Fruit fly (Drosophila melanogaster) whole organism, adult: ENCODE results near the gene CG31219.

ENCODE experiments used
- CG14711 ChIP-seq: fragments of 200-800 bp; sonication (Bioruptor generic); optimal IDR thresholded peaks from 2 replicates; lab custom pipeline; 2018; ENCODE audit warnings: missing biosample characterization, mild to moderate bottlenecking, missing genetic modification characterization, moderate library complexity
- CG1620 ChIP-seq: fragments of 200-800 bp; sonication (Bioruptor generic); optimal IDR thresholded peaks from 2 replicates; lab custom pipeline; 2016; ENCODE audit warnings: missing biosample characterization, missing genetic modification characterization
- CG5204 ChIP-seq: fragments of 200-800 bp; sonication (Bioruptor generic); optimal IDR thresholded peaks from 2 replicates; lab custom pipeline; 2016; ENCODE audit warnings: missing biosample characterization, missing genetic modification characterization
- CG7045 ChIP-seq: fragments of 200-800 bp; sonication (Bioruptor generic); optimal IDR thresholded peaks from 2 replicates; lab custom pipeline; 2017; ENCODE audit warnings: missing biosample characterization, mild to moderate bottlenecking, missing genetic modification characterization
- Clk ChIP-seq: fragments of 200-800 bp; sonication (Bioruptor generic); optimal IDR thresholded peaks from 2 replicates; lab custom pipeline; 2017; ENCODE audit warnings: missing biosample characterization, missing genetic modification characterization
- Hr96 ChIP-seq: fragments of 200-800 bp; sonication (Bioruptor generic); optimal IDR thresholded peaks from 2 replicates; lab custom pipeline; 2016; ENCODE audit warnings: missing biosample characterization, missing genetic modification characterization
- Mnt ChIP-seq: fragments of 200-800 bp; sonication (Bioruptor generic); optimal IDR thresholded peaks from 2 replicates; lab custom pipeline; 2016; ENCODE audit warnings: missing biosample characterization, mild to moderate bottlenecking, missing genetic modification characterization
- cic ChIP-seq: fragments of 200-800 bp; sonication (Bioruptor generic); optimal IDR thresholded peaks from 2 replicates; lab custom pipeline; 2017; ENCODE audit warnings: missing biosample characterization, mild to moderate bottlenecking, missing genetic modification characterization, moderate library complexity
- cnc ChIP-seq, 2 experiments: fragments of >200 bp; optimal IDR thresholded peaks; 2 replicates each; lab custom pipeline; 2017
- kay ChIP-seq: fragments of 200-800 bp; sonication (Bioruptor generic); peaks from one replicate; lab custom pipeline; 2016; ENCODE audit warnings: missing biosample characterization, missing genetic modification characterization, borderline replicate concordance
- ovo ChIP-seq: fragments of 200-800 bp; sonication (Bioruptor generic); optimal IDR thresholded peaks from 2 replicates; lab custom pipeline; 2016; ENCODE audit warnings: missing biosample characterization, missing genetic modification characterization
- pad ChIP-seq: fragments of 200-800 bp; sonication (Bioruptor generic); optimal IDR thresholded peaks from 3 replicates; lab custom pipeline; 2017; ENCODE audit warnings: missing biosample characterization, missing genetic modification characterization, mild to moderate bottlenecking, moderate library complexity, missing genetic modification reagents
- tj ChIP-seq: fragments of 200-800 bp; sonication (Bioruptor generic); optimal IDR thresholded peaks from 3 replicates; lab custom pipeline; 2017; ENCODE audit warnings: missing biosample characterization, mild to moderate bottlenecking, missing genetic modification characterization, moderate library complexity

- no peak for TF ChIP-seq ovo
- TF ChIP-seq pad (GFP tag; lab: Kevin White, UChicago) = no peak
- no peak for TF ChIP-seq Mnt (GFP tag; lab: Kevin White, UChicago)
- TF ChIP-seq Clk (GFP tag; lab: Kevin White, UChicago) = no peak
- no peak for TF ChIP-seq cnc (optimal IDR thresholded peaks at IDR 0.05; lab: Kevin White, UChicago)
- no peak for TF ChIP-seq kay
- peak; percentile 2 for TF ChIP-seq tj (GFP tag; lab: Kevin White, UChicago)
- no peak for TF ChIP-seq Hr96 (GFP tag; lab: Kevin White, UChicago)
- no peak for TF ChIP-seq CG7045
- TF ChIP-seq cic (GFP tag; lab: Kevin White, UChicago) = no peak
- no peak for TF ChIP-seq CG1620
- TF ChIP-seq CG5204 (GFP tag; lab: Kevin White, UChicago) = no peak
- no peak for TF ChIP-seq CG14711
Measured at dm6 chr3R:19620953-19621352, 29.9 kb upstream of the CG31219 start.
